Fruit fly (Drosophila melanogaster): ENCODE data around the gene c11.1.
A peak's percentile ranks its signal among the peaks of the same experiment; 100 is the strongest.

c11.1 gene

dm6 chrX:9255964-9256520 is 26.9 kb downstream of the c11.1 start, which contains the start of gene ric8a (continued):
- TF ChIP-seq run (tag; optimal IDR thresholded peaks at IDR 0.05) = no peak
- no peak for TF ChIP-seq HLH3B (GFP tag; IDR thresholded peaks at IDR 0.05)
- TF ChIP-seq Bgb (GFP tag; IDR thresholded peaks at IDR 0.05; ENCODE audit: partially characterized antibody) = peak; percentile 81
- no peak for TF ChIP-seq rib (GFP tag; IDR thresholded peaks at IDR 0.05)
- TF ChIP-seq slbo (GFP tag; IDR thresholded peaks at IDR 0.05) = peak; percentile 46; the same call in 1 of the 2 replicates
- peak; percentile 60; the same call in 1 of the 3 replicates for TF ChIP-seq zen2 (GFP tag; IDR thresholded peaks at IDR 0.05; ENCODE audit: partially characterized antibody)
- no peak for TF ChIP-seq CG2202 (tag; optimal IDR thresholded peaks at IDR 0.05)
- TF ChIP-seq CG9609 (GFP tag; optimal IDR thresholded peaks at IDR 0.05) = no peak
- TF ChIP-seq emc (GFP tag; optimal IDR thresholded peaks at IDR 0.05) = no peak
- no peak for TF ChIP-seq CG17186 (GFP tag; optimal IDR thresholded peaks at IDR 0.05)
- TF ChIP-seq CG7839 (tag; optimal IDR thresholded peaks at IDR 0.05) = no peak
- TF ChIP-seq Fer3 (tag; optimal IDR thresholded peaks at IDR 0.05) = no peak
- no peak for TF ChIP-seq gsb-n (tag; optimal IDR thresholded peaks at IDR 0.05)
- TF ChIP-seq CG8359 (GFP tag; optimal IDR thresholded peaks at IDR 0.05; ENCODE audit: borderline replicate concordance) = no peak
- TF ChIP-seq pfk (GFP tag; optimal IDR thresholded peaks at IDR 0.05) = no peak
- TF ChIP-seq wor (GFP tag; IDR thresholded peaks at IDR 0.05) = no peak
- no peak for TF ChIP-seq tio (GFP tag; optimal IDR thresholded peaks at IDR 0.05)
- TF ChIP-seq Ets97D (GFP tag; optimal IDR thresholded peaks at IDR 0.05) = no peak
- peak; percentile 85 for TF ChIP-seq row (GFP tag; IDR thresholded peaks at IDR 0.05)
- no peak for TF ChIP-seq CG6813 (GFP tag; optimal IDR thresholded peaks at IDR 0.05)
- TF ChIP-seq CG4282 (GFP tag; optimal IDR thresholded peaks at IDR 0.05) = no peak
- TF ChIP-seq Nf-YB (GFP tag; optimal IDR thresholded peaks at IDR 0.05) = no peak
- no peak for TF ChIP-seq tx (GFP tag; optimal IDR thresholded peaks at IDR 0.05)
- no peak for TF ChIP-seq CG7928 (GFP tag; optimal IDR thresholded peaks at IDR 0.05)
- TF ChIP-seq CG15696 (tag; optimal IDR thresholded peaks at IDR 0.05) = no peak
- TF ChIP-seq bsh (GFP tag; optimal IDR thresholded peaks at IDR 0.05) = no peak
- TF ChIP-seq Pdp1 (GFP tag; optimal IDR thresholded peaks at IDR 0.05) = no peak
- no peak for TF ChIP-seq ttk (GFP tag; IDR thresholded peaks at IDR 0.05)
- no peak for TF ChIP-seq zf30C (GFP tag; optimal IDR thresholded peaks at IDR 0.05)
- TF ChIP-seq CG4360 (GFP tag; IDR thresholded peaks at IDR 0.05) = no peak
- no peak for TF ChIP-seq Six4 (GFP tag; optimal IDR thresholded peaks at IDR 0.05)
- no peak for TF ChIP-seq hkb (optimal IDR thresholded peaks at IDR 0.05)
- TF ChIP-seq hkb (GFP tag; IDR thresholded peaks at IDR 0.05) = no peak
- peak; percentile 77 for TF ChIP-seq bbx (GFP tag; IDR thresholded peaks at IDR 0.05; ENCODE audit: partially characterized antibody)
- no peak for TF ChIP-seq Lpt (GFP tag; optimal IDR thresholded peaks at IDR 0.05)
- TF ChIP-seq Sry-δ (GFP tag; optimal IDR thresholded peaks at IDR 0.05) = peak; percentile 51
- TF ChIP-seq nau (GFP tag; optimal IDR thresholded peaks at IDR 0.05) = no peak
- TF ChIP-seq CG2120 (GFP tag; optimal IDR thresholded peaks at IDR 0.05) = no peak
- no peak for TF ChIP-seq CG14014 (GFP tag; IDR thresholded peaks at IDR 0.05)
- peak; percentile 36; the same call in 1 of the 2 replicates for TF ChIP-seq E2f2 (GFP tag; IDR thresholded peaks at IDR 0.05)
- TF ChIP-seq wdn (GFP tag; IDR thresholded peaks at IDR 0.05) = no peak
- no peak for TF ChIP-seq CG12236 (GFP tag; optimal IDR thresholded peaks at IDR 0.05)
- peak; percentile 8 for TF ChIP-seq CG13424 (tag; optimal IDR thresholded peaks at IDR 0.05)
- peak; percentile 81 for TF ChIP-seq BEAF-32 (GFP tag; optimal IDR thresholded peaks at IDR 0.05)
- TF ChIP-seq tin (GFP tag; optimal IDR thresholded peaks at IDR 0.05) = no peak
- TF ChIP-seq sob (GFP tag; IDR thresholded peaks at IDR 0.05) = no peak; the same call in 1 of the 2 replicates
- TF ChIP-seq CG33557 (GFP tag; optimal IDR thresholded peaks at IDR 0.05) = no peak
- TF ChIP-seq Antp (GFP tag; optimal IDR thresholded peaks at IDR 0.05) = no peak
- TF ChIP-seq kah (GFP tag; optimal IDR thresholded peaks at IDR 0.05) = no peak
- no peak for TF ChIP-seq psq (GFP tag; optimal IDR thresholded peaks at IDR 0.05)
- TF ChIP-seq CG3838 (GFP tag; optimal IDR thresholded peaks at IDR 0.05) = no peak

Measured in whole organism, embryonic.